Fruit fly (Drosophila melanogaster) whole organism, embryonic: ENCODE results near the gene CG2854.

Experiments
- CG10147 ChIP-seq: fragments of 200-800 bp; sonication (Bioruptor generic); optimal IDR thresholded peaks from 2 replicates; lab custom pipeline; 2019; ENCODE audit warnings: missing biosample characterization, mild to moderate bottlenecking, missing genetic modification characterization, moderate library complexity
- CG10267 ChIP-seq: fragments of 200-800 bp; sonication (Bioruptor generic); optimal IDR thresholded peaks from 2 replicates; lab custom pipeline; 2018; ENCODE audit warnings: missing biosample characterization, mild to moderate bottlenecking, missing genetic modification characterization, moderate library complexity
- CG10462 ChIP-seq: fragments of 200-800 bp; sonication (Bioruptor generic); optimal IDR thresholded peaks from 2 replicates; lab custom pipeline; 2016; ENCODE audit warnings: missing biosample characterization, missing genetic modification characterization
- CG11085 ChIP-seq: fragments of 200-800 bp; sonication (Bioruptor generic); IDR thresholded peaks from 2 replicates; pipeline ENCODE4 v1.3.6; 2022; ENCODE audit warnings: missing biosample characterization, missing genetic modification characterization
- CG12299 ChIP-seq: fragments of 200-800 bp; sonication (Bioruptor generic); optimal IDR thresholded peaks from 2 replicates; lab custom pipeline; 2018; ENCODE audit warnings: missing biosample characterization, mild to moderate bottlenecking, missing genetic modification characterization
- CG12942 ChIP-seq: fragments of 200-800 bp; sonication (Bioruptor generic); optimal IDR thresholded peaks from 3 replicates; lab custom pipeline; 2016; ENCODE audit warnings: missing biosample characterization, missing genetic modification characterization
- CG13296 ChIP-seq: fragments of 200-800 bp; sonication (Bioruptor generic); optimal IDR thresholded peaks from 3 replicates; lab custom pipeline; 2018; ENCODE audit warnings: missing biosample characterization, mild to moderate bottlenecking, missing genetic modification characterization
- CG14860 ChIP-seq: fragments of 200-800 bp; sonication (Bioruptor generic); IDR thresholded peaks from 3 replicates; pipeline ENCODE4 v1.3.6; 2022; ENCODE audit warnings: missing biosample characterization, missing genetic modification characterization; ENCODE audit not compliant: partially characterized antibody
- CG1529 ChIP-seq: fragments of 200-800 bp; sonication (Bioruptor generic); optimal IDR thresholded peaks from 3 replicates; lab custom pipeline; 2018; ENCODE audit warnings: missing biosample characterization, missing genetic modification characterization
- CG16813 ChIP-seq: fragments of 200-800 bp; sonication (Bioruptor generic); IDR thresholded peaks from 3 replicates; pipeline ENCODE4 v1.3.6; 2022; ENCODE audit warnings: missing biosample characterization, missing genetic modification characterization; ENCODE audit not compliant: partially characterized antibody
- CG17328 ChIP-seq: fragments of 200-800 bp; sonication (Bioruptor generic); IDR thresholded peaks from 2 replicates; pipeline ENCODE4 v1.3.6; 2022; ENCODE audit warnings: missing biosample characterization, missing genetic modification characterization
- CG1832 ChIP-seq: fragments of 200-800 bp; sonication (Bioruptor generic); optimal IDR thresholded peaks from 2 replicates; lab custom pipeline; 2017; ENCODE audit warnings: missing biosample characterization, mild to moderate bottlenecking, missing genetic modification characterization, inconsistent platforms
- CG18599 ChIP-seq: fragments of 200-800 bp; sonication (Bioruptor generic); optimal IDR thresholded peaks from 3 replicates; lab custom pipeline; 2017; ENCODE audit warnings: missing biosample characterization, missing genetic modification characterization, mild to moderate bottlenecking, moderate library complexity, missing genetic modification reagents
- CG3065 ChIP-seq: fragments of 200-800 bp; sonication (Bioruptor generic); optimal IDR thresholded peaks from 2 replicates; lab custom pipeline; 2016; ENCODE audit warnings: missing biosample characterization, missing genetic modification characterization
- CG4854 ChIP-seq: fragments of 200-800 bp; sonication (Bioruptor generic); optimal IDR thresholded peaks from 2 replicates; lab custom pipeline; 2016; ENCODE audit warnings: missing biosample characterization, missing genetic modification characterization, inconsistent platforms
- CG7745 ChIP-seq: fragments of 200-800 bp; sonication (Bioruptor generic); optimal IDR thresholded peaks from 2 replicates; lab custom pipeline; 2018; ENCODE audit warnings: missing biosample characterization, mild to moderate bottlenecking, missing genetic modification characterization, moderate library complexity
- CG8089 ChIP-seq: fragments of 200-800 bp; sonication (Bioruptor generic); optimal IDR thresholded peaks from 3 replicates; lab custom pipeline; 2016; ENCODE audit warnings: missing biosample characterization, missing genetic modification characterization
- CG8281 ChIP-seq: fragments of 200-800 bp; sonication (Bioruptor generic); optimal IDR thresholded peaks from 2 replicates; lab custom pipeline; 2018; ENCODE audit warnings: missing biosample characterization, mild to moderate bottlenecking, missing genetic modification characterization, moderate library complexity
- Dad ChIP-seq: fragments of 200-800 bp; sonication (Bioruptor generic); optimal IDR thresholded peaks from 3 replicates; lab custom pipeline; 2016; ENCODE audit warnings: missing biosample characterization, missing genetic modification characterization
- Dek ChIP-seq: fragments of 200-800 bp; sonication (Bioruptor generic); optimal IDR thresholded peaks from 3 replicates; lab custom pipeline; 2019; ENCODE audit warnings: missing biosample characterization, mild to moderate bottlenecking, missing genetic modification characterization, moderate library complexity
- Dip2 ChIP-seq: fragments of 200-800 bp; sonication (Bioruptor generic); IDR thresholded peaks from 2 replicates; pipeline ENCODE4 v1.3.6; 2022; ENCODE audit warnings: missing biosample characterization, missing genetic modification characterization
- Dll ChIP-seq: fragments of 200-800 bp; sonication (Bioruptor generic); IDR thresholded peaks from 4 replicates; pipeline ENCODE4 v1.3.6; 2022; ENCODE audit warnings: missing biosample characterization, missing genetic modification characterization; ENCODE audit not compliant: partially characterized antibody
- Doc2 ChIP-seq: fragments of 200-800 bp; sonication (Bioruptor generic); IDR thresholded peaks from 2 replicates; pipeline ENCODE4 v1.3.6; 2022; ENCODE audit warnings: missing biosample characterization, missing genetic modification characterization
- E2f1 ChIP-seq: fragments of 200-800 bp; sonication (Bioruptor generic); IDR thresholded peaks from 2 replicates; pipeline ENCODE4 v1.3.6; 2022; ENCODE audit warnings: missing biosample characterization, missing genetic modification characterization
- HLH3B ChIP-seq: fragments of 200-800 bp; sonication (Bioruptor generic); IDR thresholded peaks from 2 replicates; pipeline ENCODE4 v1.3.6; 2022; ENCODE audit warnings: missing biosample characterization, missing genetic modification characterization
- HLH54F ChIP-seq: fragments of 200-800 bp; sonication (Bioruptor generic); optimal IDR thresholded peaks from 3 replicates; lab custom pipeline; 2016; ENCODE audit warnings: missing biosample characterization, missing genetic modification characterization
- Hsf ChIP-seq: fragments of 200-800 bp; sonication (Bioruptor generic); optimal IDR thresholded peaks from 3 replicates; lab custom pipeline; 2016; ENCODE audit warnings: missing biosample characterization, missing genetic modification characterization
- Lim3 ChIP-seq: fragments of 200-800 bp; sonication (Bioruptor generic); IDR thresholded peaks from 2 replicates; pipeline ENCODE4 v1.3.6; 2022; ENCODE audit warnings: missing biosample characterization, missing genetic modification characterization
- Nf-YC ChIP-seq: fragments of 200-800 bp; optimal IDR thresholded peaks from 3 replicates; lab custom pipeline; 2019; ENCODE audit warnings: missing biosample characterization, mild to moderate bottlenecking, missing genetic modification characterization, moderate library complexity
- Rx ChIP-seq: fragments of 200-800 bp; sonication (Bioruptor generic); IDR thresholded peaks from 2 replicates; pipeline ENCODE4 v1.3.6; 2022; ENCODE audit warnings: missing biosample characterization, missing genetic modification characterization
- Sry-β ChIP-seq: fragments of 200-800 bp; sonication (Bioruptor generic); optimal IDR thresholded peaks from 2 replicates; lab custom pipeline; 2018; ENCODE audit warnings: missing biosample characterization, mild to moderate bottlenecking, missing genetic modification characterization, moderate library complexity
- Taf1 ChIP-seq: fragments of 200-800 bp; sonication (Bioruptor generic); IDR thresholded peaks from 2 replicates; pipeline ENCODE4 v1.3.6; 2022; ENCODE audit warnings: missing biosample characterization, missing genetic modification characterization
- Trl ChIP-seq, 3 experiments: fragments of >200 bp in 2 of 3; fragments of 200-800 bp in 1 of 3; sonication (Bioruptor generic) in 1 of 3; optimal IDR thresholded peaks; 2 replicates in 1 of 3; 3 replicates in 2 of 3; lab custom pipeline; 2016 to 2017; ENCODE audit warnings: missing biosample characterization in 1 of 3, missing genetic modification characterization in 1 of 3
- ab ChIP-seq: fragments of 200-800 bp; sonication (Bioruptor generic); optimal IDR thresholded peaks from 2 replicates; lab custom pipeline; 2016; ENCODE audit warnings: missing biosample characterization, missing genetic modification characterization
- ara ChIP-seq: fragments of 200-800 bp; sonication (Bioruptor generic); IDR thresholded peaks from 2 replicates; pipeline ENCODE4 v1.3.6; 2022; ENCODE audit warnings: missing biosample characterization, missing genetic modification characterization
- ato ChIP-seq: fragments of 200-800 bp; sonication (Bioruptor generic); IDR thresholded peaks from 2 replicates; pipeline ENCODE4 v1.3.6; 2022; ENCODE audit warnings: missing biosample characterization, missing genetic modification characterization; ENCODE audit not compliant: partially characterized antibody
- bowl ChIP-seq: fragments of 200-800 bp; sonication (Bioruptor generic); IDR thresholded peaks from 2 replicates; pipeline ENCODE4 v1.3.6; 2022; ENCODE audit warnings: missing biosample characterization, missing genetic modification characterization
- da ChIP-seq: fragments of 200-800 bp; sonication (Bioruptor generic); optimal IDR thresholded peaks from 2 replicates; lab custom pipeline; 2016; ENCODE audit warnings: missing biosample characterization, missing genetic modification characterization
- dan ChIP-seq: fragments of 200-800 bp; sonication (Bioruptor generic); IDR thresholded peaks from 2 replicates; pipeline ENCODE4 v1.3.6; 2022; ENCODE audit warnings: missing biosample characterization, missing genetic modification characterization
- dpn ChIP-seq, 2 experiments: fragments of 200-800 bp; sonication (Bioruptor generic); optimal IDR thresholded peaks; 3 replicates each; lab custom pipeline; 2016; ENCODE audit warnings: missing biosample characterization in 2 of 2, missing genetic modification characterization in 2 of 2
- ewg ChIP-seq: fragments of 200-800 bp; sonication (Bioruptor generic); optimal IDR thresholded peaks from 3 replicates; lab custom pipeline; 2017; ENCODE audit warnings: mild to moderate bottlenecking, missing biosample characterization, missing genetic modification reagents, missing genetic modification characterization
- fd3F ChIP-seq: fragments of 200-800 bp; sonication (Bioruptor generic); optimal IDR thresholded peaks from 2 replicates; lab custom pipeline; 2018; ENCODE audit warnings: missing biosample characterization, mild to moderate bottlenecking, missing genetic modification characterization, moderate library complexity
- gcm2 ChIP-seq: fragments of 200-800 bp; sonication (Bioruptor generic); optimal IDR thresholded peaks from 2 replicates; lab custom pipeline; 2016; ENCODE audit warnings: missing biosample characterization, missing genetic modification characterization
- maf-S ChIP-seq: fragments of 200-800 bp; sonication (Bioruptor generic); optimal IDR thresholded peaks from 2 replicates; lab custom pipeline; 2016; ENCODE audit warnings: missing biosample characterization, missing genetic modification characterization
- p53 ChIP-seq: fragments of 200-800 bp; sonication (Bioruptor generic); optimal IDR thresholded peaks from 2 replicates; lab custom pipeline; 2016; ENCODE audit warnings: missing biosample characterization, missing genetic modification characterization
- sna ChIP-seq: fragments of 200-800 bp; sonication (Bioruptor generic); IDR thresholded peaks from 2 replicates; pipeline ENCODE4 v1.3.6; 2022; ENCODE audit warnings: missing biosample characterization, missing genetic modification characterization; ENCODE audit not compliant: partially characterized antibody
- sug ChIP-seq: fragments of 200-800 bp; optimal IDR thresholded peaks from 2 replicates; lab custom pipeline; 2019; ENCODE audit warnings: missing biosample characterization, mild to moderate bottlenecking, missing genetic modification characterization, moderate library complexity
- zfh2 ChIP-seq: fragments of 200-800 bp; sonication (Bioruptor generic); optimal IDR thresholded peaks from 2 replicates; lab custom pipeline; 2016; ENCODE audit warnings: missing biosample characterization, missing genetic modification characterization

The CG2854 gene

dm6 chrX:2303771-2304513, 23.0 kb upstream of the CG2854 start (continued):
- TF ChIP-seq Dll (no peak), CG3065 (GFP tag; lab: Kevin White, UChicago) (peak; percentile 58), zfh2 (GFP tag; lab: Kevin White, UChicago) (peak; percentile 93), CG8089 (GFP tag; lab: Kevin White, UChicago) (peak; percentile 86), gcm2 (peak; percentile 49), Dad (GFP tag; lab: Kevin White, UChicago) (peak; percentile 94), HLH3B (GFP tag; lab: Robert Waterston, UW) (peak; percentile 87), CG10462 (peak; percentile 73), dpn (GFP tag; optimal IDR thresholded peaks at IDR 0.05; lab: Kevin White, UChicago) (peak; percentile 88 to 91), CG1832 (GFP tag; lab: Kevin White, UChicago) (peak; percentile 85), fd3F (peak; percentile 75), CG1529 (peak; percentile 84), CG14860 (GFP tag; lab: Robert Waterston, UW) (no peak), Rx (GFP tag; lab: Robert Waterston, UW) (peak; percentile 73; the same call in 1 of the 2 replicates), CG16813 (GFP tag; lab: Robert Waterston, UW) (no peak), ara (GFP tag; lab: Robert Waterston, UW) (peak; percentile 74), da (peak; percentile 77), bowl (0 out of 2 replicates have a peak, but pooled peaks have one; percentile 50), CG7745 (no peak), CG8281 (tag; lab: Kevin White, UChicago) (peak; percentile 67), Nf-YC (tag; lab: Kevin White, UChicago) (peak; percentile 79), CG13296 (GFP tag; lab: Kevin White, UChicago) (peak; percentile 89), dan (GFP tag; lab: Robert Waterston, UW) (0 out of 2 replicates have a peak, but pooled peaks have one; percentile 28), ab (GFP tag; lab: Kevin White, UChicago) (peak; percentile 85), ewg (GFP tag; lab: Kevin White, UChicago) (peak; percentile 81), Dek (peak; percentile 84), CG17328 (GFP tag; lab: Robert Waterston, UW) (peak; percentile 86), CG18599 (GFP tag; lab: Kevin White, UChicago) (peak; percentile 95), HLH54F (GFP tag; lab: Kevin White, UChicago) (peak; percentile 94), CG11085 (peak; percentile 64), ato (GFP tag; lab: Robert Waterston, UW) (no peak), Dip2 (GFP tag; lab: Robert Waterston, UW) (no peak), Sry-β (GFP tag; lab: Kevin White, UChicago) (no peak), Taf1 (GFP tag; lab: Robert Waterston, UW) (no peak; the same call in 1 of the 2 replicates), sna (GFP tag; lab: Robert Waterston, UW) (no peak), Lim3 (GFP tag; lab: Robert Waterston, UW) (0 out of 2 replicates have a peak, but pooled peaks have one; percentile 22), Doc2 (GFP tag; lab: Robert Waterston, UW) (peak; percentile 35; the same call in 1 of the 2 replicates), CG12299 (tag; lab: Kevin White, UChicago) (peak; percentile 87), CG12942 (peak; percentile 77), Trl (optimal IDR thresholded peaks at IDR 0.05; lab: Kevin White, UChicago) (peak; percentile 90), Trl (GFP tag; optimal IDR thresholded peaks at IDR 0.05; lab: Kevin White, UChicago) (peak; percentile 87), CG10147 (GFP tag; lab: Kevin White, UChicago) (peak; percentile 89), p53 (GFP tag; lab: Kevin White, UChicago) (peak; percentile 42), CG4854 (GFP tag; lab: Kevin White, UChicago) (peak; percentile 81), maf-S (GFP tag; lab: Kevin White, UChicago) (peak; percentile 86), Hsf (GFP tag; lab: Kevin White, UChicago) (peak; percentile 91), sug (peak; percentile 80), CG10267 (peak; percentile 79), E2f1 (GFP tag; lab: Robert Waterston, UW) (peak; percentile 88)
